Fruit fly (Drosophila melanogaster) whole organism, adult: Measurements from ENCODE around the gene Mks1.

ENCODE experiments used
- CG11617 ChIP-seq: fragments of 200-800 bp; sonication (Bioruptor generic); optimal IDR thresholded peaks from 2 replicates; lab custom pipeline; 2017; ENCODE audit warnings: mild to moderate bottlenecking, missing biosample characterization, missing genetic modification reagents, missing genetic modification characterization
- CG12768 ChIP-seq: fragments of 200-800 bp; sonication (Bioruptor generic); optimal IDR thresholded peaks from 2 replicates; lab custom pipeline; 2017; ENCODE audit warnings: missing biosample characterization, missing genetic modification characterization, mild to moderate bottlenecking, moderate library complexity, missing genetic modification reagents
- CG14711 ChIP-seq: fragments of 200-800 bp; sonication (Bioruptor generic); optimal IDR thresholded peaks from 2 replicates; lab custom pipeline; 2018; ENCODE audit warnings: missing biosample characterization, mild to moderate bottlenecking, missing genetic modification characterization, moderate library complexity
- CG1620 ChIP-seq: fragments of 200-800 bp; sonication (Bioruptor generic); optimal IDR thresholded peaks from 2 replicates; lab custom pipeline; 2016; ENCODE audit warnings: missing biosample characterization, missing genetic modification characterization
- CG33017 ChIP-seq: fragments of 200-800 bp; sonication (Bioruptor generic); optimal IDR thresholded peaks from 2 replicates; lab custom pipeline; 2018; ENCODE audit warnings: missing biosample characterization, mild to moderate bottlenecking, missing genetic modification characterization, moderate library complexity
- CG5204 ChIP-seq: fragments of 200-800 bp; sonication (Bioruptor generic); optimal IDR thresholded peaks from 2 replicates; lab custom pipeline; 2016; ENCODE audit warnings: missing biosample characterization, missing genetic modification characterization
- CG7045 ChIP-seq: fragments of 200-800 bp; sonication (Bioruptor generic); optimal IDR thresholded peaks from 2 replicates; lab custom pipeline; 2017; ENCODE audit warnings: missing biosample characterization, mild to moderate bottlenecking, missing genetic modification characterization
- CG7101 ChIP-seq: fragments of 200-800 bp; sonication (Bioruptor generic); optimal IDR thresholded peaks from 2 replicates; lab custom pipeline; 2018; ENCODE audit warnings: missing biosample characterization, mild to moderate bottlenecking, missing genetic modification characterization, moderate library complexity
- Clk ChIP-seq: fragments of 200-800 bp; sonication (Bioruptor generic); optimal IDR thresholded peaks from 2 replicates; lab custom pipeline; 2017; ENCODE audit warnings: missing biosample characterization, missing genetic modification characterization
- Crg-1 ChIP-seq: fragments of 200-800 bp; sonication (Bioruptor generic); optimal IDR thresholded peaks from 2 replicates; lab custom pipeline; 2016; ENCODE audit warnings: missing biosample characterization, missing genetic modification characterization
- Hr96 ChIP-seq: fragments of 200-800 bp; sonication (Bioruptor generic); optimal IDR thresholded peaks from 2 replicates; lab custom pipeline; 2016; ENCODE audit warnings: missing biosample characterization, missing genetic modification characterization
- Mnt ChIP-seq: fragments of 200-800 bp; sonication (Bioruptor generic); optimal IDR thresholded peaks from 2 replicates; lab custom pipeline; 2016; ENCODE audit warnings: missing biosample characterization, mild to moderate bottlenecking, missing genetic modification characterization
- bab1 ChIP-seq: fragments of 200-800 bp; sonication (Bioruptor generic); optimal IDR thresholded peaks from 3 replicates; lab custom pipeline; 2019; ENCODE audit warnings: missing biosample characterization, mild to moderate bottlenecking, missing genetic modification characterization, moderate library complexity
- cic ChIP-seq: fragments of 200-800 bp; sonication (Bioruptor generic); optimal IDR thresholded peaks from 2 replicates; lab custom pipeline; 2017; ENCODE audit warnings: missing biosample characterization, mild to moderate bottlenecking, missing genetic modification characterization, moderate library complexity
- cnc ChIP-seq, 2 experiments: fragments of >200 bp; optimal IDR thresholded peaks; 2 replicates each; lab custom pipeline; 2017
- kay ChIP-seq: fragments of 200-800 bp; sonication (Bioruptor generic); peaks from one replicate; lab custom pipeline; 2016; ENCODE audit warnings: missing biosample characterization, missing genetic modification characterization, borderline replicate concordance
- ovo ChIP-seq: fragments of 200-800 bp; sonication (Bioruptor generic); optimal IDR thresholded peaks from 2 replicates; lab custom pipeline; 2016; ENCODE audit warnings: missing biosample characterization, missing genetic modification characterization
- pad ChIP-seq: fragments of 200-800 bp; sonication (Bioruptor generic); optimal IDR thresholded peaks from 3 replicates; lab custom pipeline; 2017; ENCODE audit warnings: missing biosample characterization, missing genetic modification characterization, mild to moderate bottlenecking, moderate library complexity, missing genetic modification reagents
- tj ChIP-seq: fragments of 200-800 bp; sonication (Bioruptor generic); optimal IDR thresholded peaks from 3 replicates; lab custom pipeline; 2017; ENCODE audit warnings: missing biosample characterization, mild to moderate bottlenecking, missing genetic modification characterization, moderate library complexity
- toe ChIP-seq: fragments of 200-800 bp; sonication (Bioruptor generic); optimal IDR thresholded peaks from 2 replicates; lab custom pipeline; 2016; ENCODE audit warnings: missing biosample characterization, missing genetic modification characterization

The Mks1 gene

dm6 chrX:12455891-12456290, 40.5 kb downstream of the Mks1 start:
- TF ChIP-seq Crg-1: no peak
- no peak for TF ChIP-seq CG1620 (GFP tag; lab: Kevin White, UChicago)

dm6 chrX:12454358-12454757, 42.0 kb downstream of the Mks1 start, which contains the start of gene CG15927:
TSS of gene CG15927 (plus strand) at chrX:12454729.
- TF ChIP-seq CG5204 (GFP tag; lab: Kevin White, UChicago) (no peak), pad (GFP tag; lab: Kevin White, UChicago) (no peak), ovo (GFP tag; lab: Kevin White, UChicago) (no peak), CG33017 (tag; lab: Kevin White, UChicago) (no peak), CG14711 (tag; lab: Kevin White, UChicago) (no peak), Clk (GFP tag; lab: Kevin White, UChicago) (no peak), CG11617 (GFP tag; lab: Kevin White, UChicago) (no peak), toe (GFP tag; lab: Kevin White, UChicago) (no peak), CG7101 (tag; lab: Kevin White, UChicago) (no peak), tj (GFP tag; lab: Kevin White, UChicago) (no peak), Hr96 (GFP tag; lab: Kevin White, UChicago) (no peak), CG7045 (GFP tag; lab: Kevin White, UChicago) (no peak)

DNA sequence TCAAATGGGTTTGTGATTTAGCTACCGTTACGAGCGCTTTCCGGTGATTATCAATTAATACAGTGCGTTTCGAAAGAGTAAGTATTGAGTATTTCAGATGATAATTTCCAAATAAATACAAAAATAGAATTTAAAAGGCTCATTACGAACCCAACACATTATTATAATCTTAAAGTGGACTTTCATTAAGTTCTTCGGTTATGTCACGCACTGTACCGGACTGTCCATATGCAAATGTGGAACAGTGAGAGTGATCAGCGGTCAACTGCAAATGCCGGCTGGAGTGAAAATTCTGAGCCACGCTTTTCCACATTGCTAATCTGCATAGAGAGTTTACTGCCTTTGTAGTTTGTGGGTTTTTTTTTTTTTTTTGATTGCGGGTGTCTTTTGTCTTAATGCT, 42.7 kb downstream of the Mks1 start:
- TF ChIP-seq kay (GFP tag; lab: Kevin White, UChicago): no peak
- no peak for TF ChIP-seq CG14711 (tag; lab: Kevin White, UChicago)
- TF ChIP-seq CG12768 (GFP tag; lab: Kevin White, UChicago): no peak
- no peak for TF ChIP-seq tj (GFP tag; lab: Kevin White, UChicago)
- no peak for TF ChIP-seq CG7101 (tag; lab: Kevin White, UChicago)
- no peak for TF ChIP-seq cnc (optimal IDR thresholded peaks at IDR 0.05; lab: Kevin White, UChicago)
- no peak for TF ChIP-seq pad (GFP tag; lab: Kevin White, UChicago)
- no peak for TF ChIP-seq Mnt
- no peak for TF ChIP-seq Hr96 (GFP tag; lab: Kevin White, UChicago)
- no peak for TF ChIP-seq CG33017 (tag; lab: Kevin White, UChicago)
- no peak for TF ChIP-seq bab1 (GFP tag; lab: Kevin White, UChicago)
- no peak for TF ChIP-seq CG11617 (GFP tag; lab: Kevin White, UChicago)
- no peak for TF ChIP-seq CG1620 (GFP tag; lab: Kevin White, UChicago)
- TF ChIP-seq ovo (GFP tag; lab: Kevin White, UChicago): no peak
- no peak for TF ChIP-seq Clk (GFP tag; lab: Kevin White, UChicago)

dm6 chrX:12447874-12448273, 48.5 kb downstream of the Mks1 start:
- TF ChIP-seq CG33017 (tag; lab: Kevin White, UChicago) (no peak), kay (GFP tag; lab: Kevin White, UChicago) (no peak), ovo (GFP tag; lab: Kevin White, UChicago) (no peak), CG12768 (GFP tag; lab: Kevin White, UChicago) (no peak), tj (GFP tag; lab: Kevin White, UChicago) (no peak), Crg-1 (no peak), CG14711 (tag; lab: Kevin White, UChicago) (no peak), toe (GFP tag; lab: Kevin White, UChicago) (no peak), Clk (GFP tag; lab: Kevin White, UChicago) (no peak), cnc (optimal IDR thresholded peaks at IDR 0.05; lab: Kevin White, UChicago) (no peak), CG11617 (GFP tag; lab: Kevin White, UChicago) (no peak), cic (GFP tag; lab: Kevin White, UChicago) (no peak), CG7101 (tag; lab: Kevin White, UChicago) (no peak), CG7045 (GFP tag; lab: Kevin White, UChicago) (no peak), CG5204 (GFP tag; lab: Kevin White, UChicago) (no peak), bab1 (GFP tag; lab: Kevin White, UChicago) (no peak), Hr96 (GFP tag; lab: Kevin White, UChicago) (no peak), Mnt (no peak), pad (GFP tag; lab: Kevin White, UChicago) (no peak)
